Worm (Caenorhabditis elegans) whole organism, late embryonic: Measurements from ENCODE around the gene hsp-90.

Experiments used
- Y22D7AL.16 ChIP-seq: sonication (generic microtip); optimal IDR thresholded peaks from 2 replicates; lab custom pipeline; 2016; ENCODE audit warnings: missing genetic modification characterization, missing compliant biosample characterization
- elt-4 ChIP-seq: sonication (generic microtip); optimal IDR thresholded peaks from 2 replicates; lab custom pipeline; 2016; ENCODE audit warnings: missing genetic modification characterization, missing compliant biosample characterization
- fkh-10 ChIP-seq: fragments of 150-350 bp; optimal IDR thresholded peaks from 2 replicates; lab custom pipeline; 2014; ENCODE audit warnings: missing biosample characterization, missing genetic modification reagents, missing genetic modification characterization
- hlh-8 ChIP-seq: sonication (generic microtip); optimal IDR thresholded peaks from 2 replicates; lab custom pipeline; 2016; ENCODE audit warnings: missing genotype, missing genetic modification characterization, missing compliant biosample characterization
- nhr-232 ChIP-seq: sonication (generic microtip); optimal IDR thresholded peaks from 2 replicates; lab custom pipeline; 2016; ENCODE audit warnings: missing genetic modification characterization, missing compliant biosample characterization
- ref-2 ChIP-seq: sonication (generic microtip); optimal IDR thresholded peaks from 2 replicates; lab custom pipeline; 2016; ENCODE audit warnings: missing genetic modification characterization, missing compliant biosample characterization

ce11 chrV:14711077-14711476, 26.4 kb downstream of the hsp-90 start, which contains the start of gene ssp-33:
- TF ChIP-seq nhr-232 (tag; lab: Kevin White, UChicago) (no peak), hlh-8 (tag; lab: Kevin White, UChicago) (no peak), elt-4 (tag; lab: Kevin White, UChicago) (no peak), ref-2 (tag; lab: Kevin White, UChicago) (no peak), fkh-10 (GFP tag; lab: Kevin White, UChicago) (no peak), Y22D7AL.16 (tag; lab: Kevin White, UChicago) (no peak)
